Worm (Caenorhabditis elegans) whole organism, L3 larva: ENCODE results near the gene ccar-1.

Experiments used
- ZK546.5 ChIP-seq: sonication (generic microtip); optimal IDR thresholded peaks from 2 replicates; lab custom pipeline; 2017; ENCODE audit warnings: missing biosample characterization, missing genetic modification characterization
- ama-1 ChIP-seq: fragments of 150-350 bp; optimal IDR thresholded peaks from 2 replicates; lab custom pipeline; 2018
- ceh-82 ChIP-seq: fragments of 150-350 bp; optimal IDR thresholded peaks from 2 replicates; lab custom pipeline; 2014; ENCODE audit warnings: missing biosample characterization, missing genetic modification characterization
- nfya-1 ChIP-seq: sonication (generic microtip); optimal IDR thresholded peaks from 2 replicates; lab custom pipeline; 2017; ENCODE audit warnings: missing genetic modification characterization, mild to moderate bottlenecking, missing compliant biosample characterization, antibody characterized with exemption, moderate library complexity; ENCODE audit not compliant: insufficient read depth
- snpc-4 ChIP-seq: fragments of 150-350 bp; optimal IDR thresholded peaks from 2 replicates; lab custom pipeline; 2014; ENCODE audit warnings: missing biosample characterization, missing genetic modification characterization
- unc-39 ChIP-seq: sonication (generic microtip); optimal IDR thresholded peaks from 4 replicates; lab custom pipeline; 2017; ENCODE audit warnings: missing biosample characterization, missing genetic modification characterization
- ztf-11 ChIP-seq: fragments of 150-350 bp; optimal IDR thresholded peaks from 2 replicates; lab custom pipeline; 2014; ENCODE audit warnings: missing biosample characterization, missing genetic modification characterization

ce11 chrIV:14070992-14071289, 407 bp upstream of the ccar-1 start:
- TF ChIP-seq ZK546.5 (tag; lab: Kevin White, UChicago): no peak
- peak; percentile 88 for TF ChIP-seq snpc-4
- no peak for TF ChIP-seq ztf-11 (tag; lab: Kevin White, UChicago)
- TF ChIP-seq unc-39 (tag; lab: Kevin White, UChicago): no peak
- peak; percentile 81 for TF ChIP-seq ama-1 (lab: Kevin White, UChicago)
- no peak for TF ChIP-seq ceh-82 (tag; lab: Kevin White, UChicago)
- TF ChIP-seq nfya-1 (tag; lab: Kevin White, UChicago): peak; percentile 92
